Fruit fly (Drosophila melanogaster) whole organism, adult: ENCODE measurements around the gene GstT4.

Source experiments
- CG11617 ChIP-seq: fragments of 200-800 bp; sonication (Bioruptor generic); optimal IDR thresholded peaks from 2 replicates; lab custom pipeline; 2017; ENCODE audit warnings: mild to moderate bottlenecking, missing biosample characterization, missing genetic modification reagents, missing genetic modification characterization
- CG12768 ChIP-seq: fragments of 200-800 bp; sonication (Bioruptor generic); optimal IDR thresholded peaks from 2 replicates; lab custom pipeline; 2017; ENCODE audit warnings: missing biosample characterization, missing genetic modification characterization, mild to moderate bottlenecking, moderate library complexity, missing genetic modification reagents
- CG14711 ChIP-seq: fragments of 200-800 bp; sonication (Bioruptor generic); optimal IDR thresholded peaks from 2 replicates; lab custom pipeline; 2018; ENCODE audit warnings: missing biosample characterization, mild to moderate bottlenecking, missing genetic modification characterization, moderate library complexity
- CG1620 ChIP-seq: fragments of 200-800 bp; sonication (Bioruptor generic); optimal IDR thresholded peaks from 2 replicates; lab custom pipeline; 2016; ENCODE audit warnings: missing biosample characterization, missing genetic modification characterization
- CG33017 ChIP-seq: fragments of 200-800 bp; sonication (Bioruptor generic); optimal IDR thresholded peaks from 2 replicates; lab custom pipeline; 2018; ENCODE audit warnings: missing biosample characterization, mild to moderate bottlenecking, missing genetic modification characterization, moderate library complexity
- CG5204 ChIP-seq: fragments of 200-800 bp; sonication (Bioruptor generic); optimal IDR thresholded peaks from 2 replicates; lab custom pipeline; 2016; ENCODE audit warnings: missing biosample characterization, missing genetic modification characterization
- CG7045 ChIP-seq: fragments of 200-800 bp; sonication (Bioruptor generic); optimal IDR thresholded peaks from 2 replicates; lab custom pipeline; 2017; ENCODE audit warnings: missing biosample characterization, mild to moderate bottlenecking, missing genetic modification characterization
- CG7101 ChIP-seq: fragments of 200-800 bp; sonication (Bioruptor generic); optimal IDR thresholded peaks from 2 replicates; lab custom pipeline; 2018; ENCODE audit warnings: missing biosample characterization, mild to moderate bottlenecking, missing genetic modification characterization, moderate library complexity
- Clk ChIP-seq: fragments of 200-800 bp; sonication (Bioruptor generic); optimal IDR thresholded peaks from 2 replicates; lab custom pipeline; 2017; ENCODE audit warnings: missing biosample characterization, missing genetic modification characterization
- Crg-1 ChIP-seq: fragments of 200-800 bp; sonication (Bioruptor generic); optimal IDR thresholded peaks from 2 replicates; lab custom pipeline; 2016; ENCODE audit warnings: missing biosample characterization, missing genetic modification characterization
- Hr96 ChIP-seq: fragments of 200-800 bp; sonication (Bioruptor generic); optimal IDR thresholded peaks from 2 replicates; lab custom pipeline; 2016; ENCODE audit warnings: missing biosample characterization, missing genetic modification characterization
- Mnt ChIP-seq: fragments of 200-800 bp; sonication (Bioruptor generic); optimal IDR thresholded peaks from 2 replicates; lab custom pipeline; 2016; ENCODE audit warnings: missing biosample characterization, mild to moderate bottlenecking, missing genetic modification characterization
- bab1 ChIP-seq: fragments of 200-800 bp; sonication (Bioruptor generic); optimal IDR thresholded peaks from 3 replicates; lab custom pipeline; 2019; ENCODE audit warnings: missing biosample characterization, mild to moderate bottlenecking, missing genetic modification characterization, moderate library complexity
- cic ChIP-seq: fragments of 200-800 bp; sonication (Bioruptor generic); optimal IDR thresholded peaks from 2 replicates; lab custom pipeline; 2017; ENCODE audit warnings: missing biosample characterization, mild to moderate bottlenecking, missing genetic modification characterization, moderate library complexity
- cnc ChIP-seq, 2 experiments: fragments of >200 bp; optimal IDR thresholded peaks; 2 replicates each; lab custom pipeline; 2017
- kay ChIP-seq: fragments of 200-800 bp; sonication (Bioruptor generic); peaks from one replicate; lab custom pipeline; 2016; ENCODE audit warnings: missing biosample characterization, missing genetic modification characterization, borderline replicate concordance
- ovo ChIP-seq: fragments of 200-800 bp; sonication (Bioruptor generic); optimal IDR thresholded peaks from 2 replicates; lab custom pipeline; 2016; ENCODE audit warnings: missing biosample characterization, missing genetic modification characterization
- pad ChIP-seq: fragments of 200-800 bp; sonication (Bioruptor generic); optimal IDR thresholded peaks from 3 replicates; lab custom pipeline; 2017; ENCODE audit warnings: missing biosample characterization, missing genetic modification characterization, mild to moderate bottlenecking, moderate library complexity, missing genetic modification reagents
- tj ChIP-seq: fragments of 200-800 bp; sonication (Bioruptor generic); optimal IDR thresholded peaks from 3 replicates; lab custom pipeline; 2017; ENCODE audit warnings: missing biosample characterization, mild to moderate bottlenecking, missing genetic modification characterization, moderate library complexity
- toe ChIP-seq: fragments of 200-800 bp; sonication (Bioruptor generic); optimal IDR thresholded peaks from 2 replicates; lab custom pipeline; 2016; ENCODE audit warnings: missing biosample characterization, missing genetic modification characterization

The GstT4 gene

DNA sequence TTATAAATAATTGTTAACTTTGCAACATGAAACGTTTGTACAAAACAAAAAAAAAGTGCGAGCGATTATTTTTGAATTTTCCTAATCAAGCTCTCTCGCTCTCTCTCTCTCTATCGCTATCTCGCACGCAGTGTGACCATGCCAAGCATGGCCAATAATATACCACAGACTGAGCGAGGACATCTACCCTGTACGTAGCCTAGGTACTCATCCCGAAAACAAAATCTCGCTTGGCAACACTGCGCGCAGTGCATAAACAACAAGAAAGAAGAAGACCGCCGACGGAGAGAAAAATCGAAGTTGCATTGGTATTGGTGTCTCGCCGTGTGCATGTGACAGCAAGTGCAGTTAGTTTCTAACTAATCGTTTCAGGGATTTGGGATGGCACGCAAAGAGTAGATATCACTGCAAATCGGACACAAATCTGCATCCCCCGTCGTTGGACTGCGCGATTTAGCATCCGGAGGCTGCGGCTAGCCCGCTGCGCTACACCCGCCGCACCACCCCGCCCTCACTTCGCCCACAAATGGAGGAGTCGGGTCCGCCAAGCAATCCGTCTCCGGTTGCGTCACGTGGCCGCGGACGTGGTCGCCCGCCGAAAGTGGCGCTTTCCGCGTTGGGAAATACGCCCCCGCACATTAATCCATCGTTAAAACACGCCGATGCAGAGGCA lies 8.5 kb downstream of the GstT4 start, which contains the start of the genes CG1998 and Set2:
TSS of gene CG1998 (minus strand) at position 134 of the 673 bp plus-strand sequence.
TSS of gene Set2 (plus strand) at position 302 of the 673 bp plus-strand sequence.
- peak; percentile 63 for TF ChIP-seq pad (GFP tag; lab: Kevin White, UChicago)
- TF ChIP-seq bab1 (GFP tag; lab: Kevin White, UChicago), result peak; percentile 43
- no peak for TF ChIP-seq Clk (GFP tag; lab: Kevin White, UChicago)
- peak; percentile 91 for TF ChIP-seq CG14711 (tag; lab: Kevin White, UChicago)
- TF ChIP-seq tj, result peak; percentile 7
- TF ChIP-seq CG7101 (tag; lab: Kevin White, UChicago), result peak; percentile 36
- TF ChIP-seq Mnt (GFP tag; lab: Kevin White, UChicago), result peak; percentile 90
- TF ChIP-seq toe, result no peak
- TF ChIP-seq CG33017 (tag; lab: Kevin White, UChicago), result no peak
- TF ChIP-seq CG7045 (GFP tag; lab: Kevin White, UChicago), result no peak
- TF ChIP-seq Crg-1 (GFP tag; lab: Kevin White, UChicago), result peak; percentile 31
- peak; percentile 64 for TF ChIP-seq cic
- no peak for TF ChIP-seq kay
- TF ChIP-seq ovo (GFP tag; lab: Kevin White, UChicago), result peak; percentile 50
- no peak for TF ChIP-seq CG12768
- TF ChIP-seq cnc (optimal IDR thresholded peaks at IDR 0.05; lab: Kevin White, UChicago), result no peak
- no peak for TF ChIP-seq CG11617 (GFP tag; lab: Kevin White, UChicago)
- no peak for TF ChIP-seq Hr96 (GFP tag; lab: Kevin White, UChicago)
- peak; percentile 45 for TF ChIP-seq CG1620 (GFP tag; lab: Kevin White, UChicago)
- no peak for TF ChIP-seq CG5204 (GFP tag; lab: Kevin White, UChicago)

DNA sequence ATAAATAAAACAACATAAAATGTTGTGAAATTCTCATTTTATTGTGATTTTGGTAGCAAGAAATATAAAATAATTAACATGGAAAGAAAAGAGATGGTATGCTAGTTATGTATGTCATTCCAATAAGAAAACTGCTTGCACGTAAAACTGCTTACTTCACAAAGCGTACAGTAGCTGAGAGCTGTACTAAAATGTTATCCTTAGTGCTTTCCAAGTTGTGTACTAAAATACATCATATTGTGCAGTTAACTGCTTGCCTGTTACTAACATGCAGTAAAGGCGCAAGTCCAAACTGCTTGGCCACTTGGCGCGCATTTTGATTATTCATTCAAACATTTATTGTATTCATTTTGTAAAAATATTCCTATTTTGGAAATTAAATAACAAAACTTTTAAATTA lies 16.5 kb downstream of the GstT4 start:
- no peak for TF ChIP-seq tj

DNA sequence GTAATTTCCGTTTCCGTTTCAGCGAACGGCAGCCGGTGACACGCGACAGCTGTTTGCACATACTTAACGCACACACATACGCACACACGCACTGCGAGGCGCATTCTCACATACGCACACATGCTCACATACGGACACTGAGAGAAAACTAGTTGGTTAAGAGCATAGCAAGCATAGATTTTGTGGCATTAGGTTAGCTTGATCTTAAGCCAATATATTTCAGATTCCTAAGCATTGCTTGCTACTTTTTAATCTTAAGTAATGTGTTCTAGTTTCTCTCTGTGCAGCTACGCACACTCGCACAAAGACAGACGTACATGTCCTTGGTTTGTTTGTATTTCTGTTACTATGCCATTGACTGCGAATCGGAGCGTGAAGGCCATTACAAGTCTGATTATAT lies 29.5 kb downstream of the GstT4 start:
- TF ChIP-seq Clk (GFP tag; lab: Kevin White, UChicago) (no peak), CG1620 (GFP tag; lab: Kevin White, UChicago) (no peak), CG14711 (tag; lab: Kevin White, UChicago) (no peak), pad (GFP tag; lab: Kevin White, UChicago) (no peak), cnc (optimal IDR thresholded peaks at IDR 0.05; lab: Kevin White, UChicago) (no peak), CG11617 (GFP tag; lab: Kevin White, UChicago) (no peak), bab1 (GFP tag; lab: Kevin White, UChicago) (no peak), cic (no peak), CG7101 (tag; lab: Kevin White, UChicago) (no peak), Mnt (GFP tag; lab: Kevin White, UChicago) (no peak)

DNA sequence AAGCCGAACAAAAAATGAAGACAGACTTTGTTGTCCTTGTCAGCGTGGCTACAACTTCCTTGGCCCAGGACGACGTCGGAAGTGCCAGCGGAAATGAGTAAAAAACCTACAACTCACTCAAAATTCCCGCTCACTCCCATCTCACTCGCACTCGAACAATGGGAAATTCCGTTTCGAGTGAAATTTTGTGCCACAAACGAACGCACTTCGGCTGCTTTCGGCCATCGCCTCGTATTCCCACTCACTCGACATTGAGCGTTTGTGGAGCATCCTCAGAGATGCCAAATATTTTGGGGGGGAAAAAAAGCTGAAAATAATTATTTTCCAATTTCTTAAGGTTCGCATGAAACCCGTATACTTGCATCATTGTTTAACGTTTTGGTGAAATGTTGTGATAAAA lies 40.1 kb downstream of the GstT4 start:
- no peak for TF ChIP-seq CG11617 (GFP tag; lab: Kevin White, UChicago)
- no peak for TF ChIP-seq cnc (optimal IDR thresholded peaks at IDR 0.05; lab: Kevin White, UChicago)
- TF ChIP-seq toe, result no peak
- TF ChIP-seq CG1620 (GFP tag; lab: Kevin White, UChicago), result no peak
- no peak for TF ChIP-seq CG12768
- no peak for TF ChIP-seq ovo (GFP tag; lab: Kevin White, UChicago)
- TF ChIP-seq Mnt (GFP tag; lab: Kevin White, UChicago), result no peak
- TF ChIP-seq pad (GFP tag; lab: Kevin White, UChicago), result no peak
- TF ChIP-seq Clk (GFP tag; lab: Kevin White, UChicago), result no peak
- TF ChIP-seq kay, result no peak
- TF ChIP-seq CG33017 (tag; lab: Kevin White, UChicago), result no peak
- TF ChIP-seq Crg-1 (GFP tag; lab: Kevin White, UChicago), result no peak

DNA sequence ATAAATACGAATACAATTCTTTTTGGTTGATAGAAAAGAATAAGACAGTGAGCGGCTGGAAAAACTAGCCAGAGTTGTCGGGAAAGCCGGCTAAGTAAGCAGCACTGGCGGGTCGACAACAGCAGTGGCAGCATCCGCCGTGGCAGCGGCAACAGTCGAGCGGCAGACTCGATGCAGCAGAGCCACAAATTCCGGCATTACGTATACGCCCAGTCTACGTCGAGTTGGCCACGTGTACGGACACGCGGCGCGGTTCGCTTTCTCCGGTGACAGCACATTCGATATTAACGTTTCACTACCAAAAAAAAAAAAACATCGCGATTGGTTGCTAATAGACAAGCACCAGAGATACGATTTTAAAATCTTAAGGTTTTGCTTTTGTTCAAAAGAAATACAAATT lies 41.1 kb downstream of the GstT4 start, which contains the start of gene Neto:
TSS of gene Neto (plus strand) at position 209 of the 400 bp plus-strand sequence.
- peak; percentile 52 for TF ChIP-seq Mnt (GFP tag; lab: Kevin White, UChicago)
- TF ChIP-seq pad (GFP tag; lab: Kevin White, UChicago), result no peak

DNA sequence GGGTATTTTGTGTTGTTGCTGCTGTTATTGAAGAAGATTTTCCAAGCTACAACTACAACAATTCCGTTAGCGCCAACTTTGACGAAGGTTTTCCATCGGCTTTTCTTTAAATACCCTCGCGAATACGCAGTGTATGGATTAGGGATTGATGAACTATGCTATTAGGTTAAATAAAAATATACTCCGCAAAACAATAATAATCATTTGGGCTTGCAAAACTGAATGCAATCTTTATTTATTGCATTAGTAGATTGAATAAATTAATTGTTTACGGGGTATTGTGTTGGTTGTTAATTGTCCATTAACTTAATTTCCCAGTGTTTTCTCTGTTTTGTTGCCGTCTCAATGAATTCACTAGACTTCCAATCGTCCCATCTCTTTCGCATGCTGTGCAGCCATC lies 42.9 kb downstream of the GstT4 start:
- no peak for TF ChIP-seq Crg-1 (GFP tag; lab: Kevin White, UChicago)

DNA sequence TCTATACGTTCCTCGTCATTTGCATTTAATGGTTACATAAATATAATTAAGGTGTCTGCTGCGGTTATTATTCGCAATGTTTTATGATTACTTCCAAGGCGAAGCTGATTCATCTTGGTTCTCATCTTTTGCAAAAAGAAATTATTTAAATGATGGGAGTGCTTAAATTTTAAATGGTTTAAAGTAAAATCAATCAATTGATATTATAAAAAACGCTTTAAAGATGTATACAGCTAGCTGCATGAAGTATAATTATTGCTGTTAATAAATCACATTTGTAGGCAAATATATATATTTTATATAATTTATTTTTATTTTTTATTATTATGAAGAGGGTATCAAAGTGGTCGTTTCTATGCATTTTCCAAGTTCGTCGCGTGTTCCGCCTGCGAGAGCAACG lies 46.2 kb downstream of the GstT4 start:
- TF ChIP-seq cnc (optimal IDR thresholded peaks at IDR 0.05; lab: Kevin White, UChicago) (no peak), pad (GFP tag; lab: Kevin White, UChicago) (no peak), kay (no peak), CG5204 (GFP tag; lab: Kevin White, UChicago) (no peak), CG11617 (GFP tag; lab: Kevin White, UChicago) (no peak), toe (no peak), CG7045 (GFP tag; lab: Kevin White, UChicago) (no peak), CG12768 (no peak), Hr96 (GFP tag; lab: Kevin White, UChicago) (no peak), ovo (GFP tag; lab: Kevin White, UChicago) (no peak)
